Fruit fly (Drosophila melanogaster) whole organism, pupa: ENCODE measurements around the gene cindr.

Experiments used
- CG10348 ChIP-seq: fragments of 200-800 bp; sonication (Bioruptor generic); IDR thresholded peaks from 2 replicates; pipeline ENCODE4 v1.3.6; 2022; ENCODE audit warnings: missing biosample characterization, missing genetic modification characterization
- CG12605 ChIP-seq: fragments of 200-800 bp; sonication (Bioruptor generic); IDR thresholded peaks from 2 replicates; pipeline ENCODE4 v1.3.6; 2022; ENCODE audit warnings: missing biosample characterization, missing genetic modification characterization
- CG13204 ChIP-seq: fragments of 200-800 bp; sonication (Bioruptor generic); optimal IDR thresholded peaks from 2 replicates; lab custom pipeline; 2018; ENCODE audit warnings: missing biosample characterization, mild to moderate bottlenecking, missing genetic modification characterization, moderate library complexity
- CG14655 ChIP-seq: fragments of 200-800 bp; sonication (Bioruptor generic); optimal IDR thresholded peaks from 3 replicates; lab custom pipeline; 2017; ENCODE audit warnings: mild to moderate bottlenecking, missing biosample characterization, missing genetic modification reagents, missing genetic modification characterization
- CG15710 ChIP-seq: fragments of 200-800 bp; sonication (Bioruptor generic); optimal IDR thresholded peaks from 2 replicates; lab custom pipeline; 2018; ENCODE audit warnings: missing biosample characterization, mild to moderate bottlenecking, missing genetic modification characterization, moderate library complexity
- CG17806 ChIP-seq: fragments of 200-800 bp; sonication (Bioruptor generic); optimal IDR thresholded peaks from 2 replicates; lab custom pipeline; 2018; ENCODE audit warnings: missing biosample characterization, mild to moderate bottlenecking, missing genetic modification characterization, moderate library complexity
- CG32121 ChIP-seq: fragments of 200-800 bp; sonication (Bioruptor generic); IDR thresholded peaks from 2 replicates; pipeline ENCODE4 v1.3.6; 2022; ENCODE audit warnings: missing biosample characterization, missing genetic modification characterization
- CG34367 ChIP-seq: fragments of 200-800 bp; sonication (Bioruptor generic); optimal IDR thresholded peaks from 2 replicates; lab custom pipeline; 2018; ENCODE audit warnings: missing biosample characterization, mild to moderate bottlenecking, missing genetic modification characterization
- CG4496 ChIP-seq: fragments of 200-800 bp; sonication (Bioruptor generic); IDR thresholded peaks from 3 replicates; pipeline ENCODE4 v1.3.6; 2022; ENCODE audit warnings: missing biosample characterization, missing genetic modification characterization
- CG8159 ChIP-seq: fragments of 200-800 bp; sonication (Bioruptor generic); optimal IDR thresholded peaks from 3 replicates; lab custom pipeline; 2018; ENCODE audit warnings: missing biosample characterization, mild to moderate bottlenecking, missing genetic modification characterization, moderate library complexity
- CG8301 ChIP-seq: fragments of 200-800 bp; sonication (Bioruptor generic); optimal IDR thresholded peaks from 2 replicates; lab custom pipeline; 2018; ENCODE audit warnings: missing biosample characterization, mild to moderate bottlenecking, missing genetic modification characterization
- CG9948 ChIP-seq: fragments of 200-800 bp; sonication (Bioruptor generic); optimal IDR thresholded peaks from 2 replicates; lab custom pipeline; 2018; ENCODE audit warnings: missing biosample characterization, mild to moderate bottlenecking, missing genetic modification characterization, moderate library complexity
- D1 ChIP-seq: fragments of 200-800 bp; sonication (Bioruptor generic); optimal IDR thresholded peaks from 2 replicates; lab custom pipeline; 2018; ENCODE audit warnings: missing biosample characterization, mild to moderate bottlenecking, missing genetic modification characterization, moderate library complexity
- EcR ChIP-seq: fragments of 200-800 bp; sonication (Bioruptor generic); optimal IDR thresholded peaks from 3 replicates; lab custom pipeline; 2019; ENCODE audit warnings: missing biosample characterization, missing genetic modification characterization, mild to moderate bottlenecking, moderate library complexity, missing genetic modification reagents
- Ets98B ChIP-seq: fragments of 200-800 bp; sonication (Bioruptor generic); IDR thresholded peaks from 2 replicates; pipeline ENCODE4 v1.3.6; 2022; ENCODE audit warnings: missing biosample characterization, missing genetic modification characterization
- Pif1A ChIP-seq: fragments of 200-800 bp; sonication (Bioruptor generic); optimal IDR thresholded peaks from 3 replicates; lab custom pipeline; 2016; ENCODE audit warnings: missing biosample characterization, missing genetic modification characterization
- Pif1B ChIP-seq: fragments of 200-800 bp; sonication (Bioruptor generic); optimal IDR thresholded peaks from 3 replicates; lab custom pipeline; 2016; ENCODE audit warnings: missing biosample characterization, missing genetic modification characterization
- Snoo ChIP-seq: fragments of 200-800 bp; sonication (Bioruptor generic); optimal IDR thresholded peaks from 3 replicates; lab custom pipeline; 2017; ENCODE audit warnings: missing biosample characterization, mild to moderate bottlenecking, missing genetic modification characterization, inconsistent platforms
- fd96Ca ChIP-seq: fragments of 200-800 bp; sonication (Bioruptor generic); IDR thresholded peaks from 3 replicates; pipeline ENCODE4 v1.3.6; 2022; ENCODE audit warnings: missing biosample characterization, missing genetic modification characterization
- gl ChIP-seq: fragments of 200-800 bp; sonication (Bioruptor generic); optimal IDR thresholded peaks from 2 replicates; lab custom pipeline; 2018; ENCODE audit warnings: missing biosample characterization, mild to moderate bottlenecking, missing genetic modification characterization
- rn ChIP-seq: fragments of 200-800 bp; sonication (Bioruptor generic); IDR thresholded peaks from 2 replicates; pipeline ENCODE4 v1.3.6; 2022; ENCODE audit warnings: missing biosample characterization, missing genetic modification characterization

cindr gene

dm6 chr3R:30813903-30814339 lies 5.5 kb downstream of the cindr start:
- TF ChIP-seq CG8301 (peak; percentile 76), D1 (no peak), Pif1A (peak; percentile 85), CG14655 (GFP tag; lab: Kevin White, UChicago) (peak; percentile 70), CG9948 (peak; percentile 56), CG4496 (GFP tag; lab: Robert Waterston, UW) (peak; percentile 87), CG8159 (tag; lab: Kevin White, UChicago) (peak; percentile 76), Ets98B (GFP tag; lab: Robert Waterston, UW) (peak; percentile 87), CG12605 (GFP tag; lab: Robert Waterston, UW) (peak; percentile 74), CG34367 (tag; lab: Kevin White, UChicago) (peak; percentile 52), rn (peak; percentile 52; the same call in 1 of the 2 replicates), CG17806 (tag; lab: Kevin White, UChicago) (peak; percentile 73), CG32121 (GFP tag; lab: Robert Waterston, UW) (peak; percentile 87), CG15710 (tag; lab: Kevin White, UChicago) (peak; percentile 59), CG13204 (GFP tag; lab: Kevin White, UChicago) (no peak), CG10348 (GFP tag; lab: Robert Waterston, UW) (no peak), EcR (GFP tag; lab: Kevin White, UChicago) (no peak), Pif1B (GFP tag; lab: Kevin White, UChicago) (peak; percentile 80), gl (tag; lab: Kevin White, UChicago) (peak; percentile 30), fd96Ca (GFP tag; lab: Robert Waterston, UW) (peak; percentile 57; the same call in 1 of the 3 replicates), Snoo (peak; percentile 84)

- no peak for TF ChIP-seq D1
- TF ChIP-seq Pif1B (GFP tag; lab: Kevin White, UChicago) = peak; percentile 56
- TF ChIP-seq CG12605 (GFP tag; lab: Robert Waterston, UW) = peak; percentile 68
- TF ChIP-seq Ets98B (GFP tag; lab: Robert Waterston, UW) = peak; percentile 51; the same call in 1 of the 2 replicates
- TF ChIP-seq CG4496 (GFP tag; lab: Robert Waterston, UW) = peak; percentile 89
- TF ChIP-seq Snoo = no peak
- peak; percentile 45 for TF ChIP-seq CG34367 (tag; lab: Kevin White, UChicago)
- TF ChIP-seq CG15710 (tag; lab: Kevin White, UChicago) = peak; percentile 46
- TF ChIP-seq CG17806 (tag; lab: Kevin White, UChicago) = peak; percentile 38
- TF ChIP-seq fd96Ca (GFP tag; lab: Robert Waterston, UW) = peak; percentile 91
- peak; percentile 59 for TF ChIP-seq CG8159 (tag; lab: Kevin White, UChicago)
- no peak for TF ChIP-seq CG10348 (GFP tag; lab: Robert Waterston, UW)
- peak; percentile 79 for TF ChIP-seq CG14655 (GFP tag; lab: Kevin White, UChicago)
- no peak for TF ChIP-seq EcR (GFP tag; lab: Kevin White, UChicago)
- no peak for TF ChIP-seq CG13204 (GFP tag; lab: Kevin White, UChicago)
- peak; percentile 72 for TF ChIP-seq Pif1A
- 0 out of 2 replicates have a peak, but pooled peaks have one; percentile 24 for TF ChIP-seq rn
- TF ChIP-seq CG32121 (GFP tag; lab: Robert Waterston, UW) = peak; percentile 75
- TF ChIP-seq CG9948 = peak; percentile 40
- TF ChIP-seq gl (tag; lab: Kevin White, UChicago) = no peak
- peak; percentile 79 for TF ChIP-seq CG8301
- TF ChIP-seq, all 21 proteins: peak for 15
These were observed 6.3 kb downstream of the cindr start for dm6 chr3R:30814597-30815252.

dm6 chr3R:30816200-30816599 lies 7.8 kb downstream of the cindr start:
- TF ChIP-seq CG4496 (GFP tag; lab: Robert Waterston, UW) (0 out of 3 replicates have a peak, but pooled peaks have one; percentile 13), CG13204 (GFP tag; lab: Kevin White, UChicago) (no peak)

- TF ChIP-seq Snoo (peak; percentile 30), D1 (no peak), CG9948 (peak; percentile 4), Pif1A (peak; percentile 45), CG14655 (GFP tag; lab: Kevin White, UChicago) (peak; percentile 19), CG10348 (GFP tag; lab: Robert Waterston, UW) (no peak), CG12605 (GFP tag; lab: Robert Waterston, UW) (0 out of 2 replicates have a peak, but pooled peaks have one; percentile 17), gl (tag; lab: Kevin White, UChicago) (no peak), CG13204 (GFP tag; lab: Kevin White, UChicago) (no peak), CG32121 (GFP tag; lab: Robert Waterston, UW) (no peak), Ets98B (GFP tag; lab: Robert Waterston, UW) (no peak), CG15710 (tag; lab: Kevin White, UChicago) (peak; percentile 35), CG4496 (GFP tag; lab: Robert Waterston, UW) (no peak), CG8159 (tag; lab: Kevin White, UChicago) (peak; percentile 41), CG17806 (tag; lab: Kevin White, UChicago) (peak; percentile 42), CG8301 (peak; percentile 31), Pif1B (GFP tag; lab: Kevin White, UChicago) (no peak), EcR (GFP tag; lab: Kevin White, UChicago) (no peak), CG34367 (tag; lab: Kevin White, UChicago) (no peak), rn (no peak), fd96Ca (GFP tag; lab: Robert Waterston, UW) (no peak)
- TF ChIP-seq, all 21 proteins: peak for 9
These were observed 8.8 kb downstream of the cindr start for dm6 chr3R:30817246-30817645.

dm6 chr3R:30820707-30821319 lies 12.4 kb downstream of the cindr start:
- TF ChIP-seq rn = no peak
- TF ChIP-seq EcR (GFP tag; lab: Kevin White, UChicago) = no peak
- TF ChIP-seq fd96Ca (GFP tag; lab: Robert Waterston, UW) = 0 out of 3 replicates have a peak, but pooled peaks have one; percentile 38
- peak; percentile 53 for TF ChIP-seq CG4496 (GFP tag; lab: Robert Waterston, UW)
- no peak for TF ChIP-seq CG12605 (GFP tag; lab: Robert Waterston, UW)
- TF ChIP-seq Ets98B (GFP tag; lab: Robert Waterston, UW) = no peak
